Worm (Caenorhabditis elegans): ENCODE measurements around the gene C02D5.4.

DNA sequence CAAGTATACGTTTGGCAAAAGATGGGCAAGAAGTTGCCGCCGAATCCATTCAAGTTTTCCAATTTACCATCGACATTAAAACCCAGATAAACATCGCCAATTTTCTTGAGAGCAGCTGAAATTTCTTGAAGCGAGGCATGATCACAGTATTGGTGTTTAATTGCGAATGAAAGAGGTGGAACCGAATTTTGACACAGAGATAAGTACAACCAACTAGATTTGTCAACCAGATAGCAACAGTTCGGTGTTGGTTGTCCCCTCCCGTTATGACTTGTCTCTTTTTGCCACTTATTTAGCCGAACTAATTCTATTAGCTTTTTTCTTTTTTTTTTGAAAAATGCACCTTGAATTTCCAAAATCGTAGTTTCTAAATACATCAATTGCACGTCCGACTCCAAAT is 26.4 kb downstream of the C02D5.4 start:
- TF ChIP-seq hlh-15 (tag; optimal IDR thresholded peaks at IDR 0.05), result no peak
- TF ChIP-seq Y22D7AL.16 (tag; optimal IDR thresholded peaks at IDR 0.05), result no peak
- TF ChIP-seq hlh-30 (tag; optimal IDR thresholded peaks at IDR 0.05; ENCODE audit: insufficient read depth), result no peak
- no peak for TF ChIP-seq sox-4 (tag; optimal IDR thresholded peaks at IDR 0.05)
- TF ChIP-seq gmeb-2 (tag; optimal IDR thresholded peaks at IDR 0.05), result no peak
- TF ChIP-seq unc-42 (tag; optimal IDR thresholded peaks at IDR 0.05), result no peak
- no peak for TF ChIP-seq ahr-1 (tag; optimal IDR thresholded peaks at IDR 0.05)
- TF ChIP-seq nfya-1 (tag; optimal IDR thresholded peaks at IDR 0.05), result no peak
- no peak for TF ChIP-seq T23F11.4 (GFP tag; optimal IDR thresholded peaks at IDR 0.05)
- no peak for TF ChIP-seq pqm-1 (tag; optimal IDR thresholded peaks at IDR 0.05)

All from whole organism, late embryonic.